Worm (Caenorhabditis elegans): ENCODE data around the gene ZK512.7.

ZK512.7 gene

ce11 chrIII:9144744-9145390, 6.4 kb upstream of the ZK512.7 start, which contains the start of the genes ZK512.2 and ZK512.4 (continued):
- TF ChIP-seq nhr-76 (tag; optimal IDR thresholded peaks at IDR 0.05) (no peak), nhr-237 (tag; optimal IDR thresholded peaks at IDR 0.05) (no peak), ztf-11 (tag; optimal IDR thresholded peaks at IDR 0.05) (no peak), mef-2 (tag; optimal IDR thresholded peaks at IDR 0.05) (no peak), ceh-63 (GFP tag; optimal IDR thresholded peaks at IDR 0.05) (no peak), jun-1 (tag; optimal IDR thresholded peaks at IDR 0.05) (no peak), nhr-84 (tag; optimal IDR thresholded peaks at IDR 0.05) (no peak), nhr-12 (tag; optimal IDR thresholded peaks at IDR 0.05) (no peak), nhr-71 (tag; optimal IDR thresholded peaks at IDR 0.05) (peak; percentile 23), ceh-8 (GFP tag; optimal IDR thresholded peaks at IDR 0.05) (no peak), efl-1 (optimal IDR thresholded peaks at IDR 0.05) (peak; percentile 20 to 27), efl-1 (GFP tag; optimal IDR thresholded peaks at IDR 0.05 in 1 of 2) (peak; percentile 58 to 91), swsn-7 (tag; optimal IDR thresholded peaks at IDR 0.05) (peak; percentile 3), elt-2 (tag; optimal IDR thresholded peaks at IDR 0.05) (no peak), unc-130 (tag; optimal IDR thresholded peaks at IDR 0.05) (no peak), aly-2 (tag; optimal IDR thresholded peaks at IDR 0.05) (no peak), blmp-1 (tag; optimal IDR thresholded peaks at IDR 0.05) (no peak), alr-1 (tag; optimal IDR thresholded peaks at IDR 0.05; ENCODE audit: borderline replicate concordance) (no peak), ceh-88 (GFP tag; IDR thresholded peaks at IDR 0.05) (no peak), hpl-2 (GFP tag; optimal IDR thresholded peaks at IDR 0.05) (no peak), unc-62 (GFP tag; optimal IDR thresholded peaks at IDR 0.05) (no peak), nhr-77 (tag; optimal IDR thresholded peaks at IDR 0.05) (no peak), fkh-10 (GFP tag; optimal IDR thresholded peaks at IDR 0.05) (no peak), lin-14 (GFP tag; optimal IDR thresholded peaks at IDR 0.05) (no peak), dpl-1 (GFP tag; optimal IDR thresholded peaks at IDR 0.05) (peak; percentile 14 to 58 (median 30)), pax-3 (tag; optimal IDR thresholded peaks at IDR 0.05) (no peak), isw-1 (GFP tag; IDR thresholded peaks at IDR 0.05) (no peak), efl-3 (GFP tag; optimal IDR thresholded peaks at IDR 0.05) (no peak)

- no peak for TF ChIP-seq dsc-1 (tag; optimal IDR thresholded peaks at IDR 0.05)
- TF ChIP-seq ceh-8 (GFP tag; optimal IDR thresholded peaks at IDR 0.05): peak; percentile 9
Measured at ce11 chrIII:9143911-9144310, 5.4 kb upstream of the ZK512.7 start, which contains the start of gene ZK512.11. Gene ZK512.11 (plus strand): TSS chrIII:9144211.

- TF ChIP-seq lin-14 (GFP tag; optimal IDR thresholded peaks at IDR 0.05) (peak; percentile 28), ztf-4 (tag; optimal IDR thresholded peaks at IDR 0.05) (no peak)
Measured at ce11 chrIII:9136587-9136986, 1.9 kb downstream of the ZK512.7 start, which contains the start of gene eat-4. Gene eat-4 (plus strand): TSS chrIII:9136887.

ce11 chrIII:9130588-9130987, 7.9 kb downstream of the ZK512.7 start, which contains the start of gene ZK512.10:
Gene ZK512.10 (plus strand): TSS chrIII:9130888.
- TF ChIP-seq swsn-7 (tag; optimal IDR thresholded peaks at IDR 0.05): no peak
- no peak for TF ChIP-seq pqm-1 (tag; optimal IDR thresholded peaks at IDR 0.05)
- no peak for TF ChIP-seq sox-4 (tag; optimal IDR thresholded peaks at IDR 0.05)
- TF ChIP-seq nhr-77 (tag; optimal IDR thresholded peaks at IDR 0.05): no peak
- no peak for TF ChIP-seq efl-3 (GFP tag; optimal IDR thresholded peaks at IDR 0.05)
- no peak for TF ChIP-seq vab-15 (tag; optimal IDR thresholded peaks at IDR 0.05)
- no peak for TF ChIP-seq mep-1 (tag; optimal IDR thresholded peaks at IDR 0.05)
- TF ChIP-seq ceh-88 (GFP tag; IDR thresholded peaks at IDR 0.05): no peak
- TF ChIP-seq ets-5 (GFP tag; IDR thresholded peaks at IDR 0.05): no peak
- TF ChIP-seq ama-1 (optimal IDR thresholded peaks at IDR 0.05): no peak
- no peak for TF ChIP-seq grh-1 (GFP tag; IDR thresholded peaks at IDR 0.05)
- TF ChIP-seq ceh-8 (GFP tag; optimal IDR thresholded peaks at IDR 0.05): no peak
- no peak for TF ChIP-seq dsc-1 (tag; optimal IDR thresholded peaks at IDR 0.05)
- TF ChIP-seq ztf-11 (tag; optimal IDR thresholded peaks at IDR 0.05): no peak
- TF ChIP-seq hpl-2 (GFP tag; optimal IDR thresholded peaks at IDR 0.05): no peak
- TF ChIP-seq dpl-1 (GFP tag; optimal IDR thresholded peaks at IDR 0.05): no peak
- no peak for TF ChIP-seq nhr-19 (GFP tag; conservative IDR thresholded peaks at IDR 0.05)

All from whole organism, L1 larva.